Worm (Caenorhabditis elegans) whole organism, L3 larva: ENCODE measurements around the gene T19H12.15.

Experiments used
- ZK546.5 ChIP-seq: sonication (generic microtip); optimal IDR thresholded peaks from 2 replicates; lab custom pipeline; 2017; ENCODE audit warnings: missing biosample characterization, missing genetic modification characterization
- aly-2 ChIP-seq: fragments of 150-350 bp; optimal IDR thresholded peaks from 2 replicates; lab custom pipeline; 2014; ENCODE audit warnings: missing biosample characterization, missing genetic modification characterization
- ama-1 ChIP-seq: fragments of 150-350 bp; optimal IDR thresholded peaks from 2 replicates; lab custom pipeline; 2018
- ceh-16 ChIP-seq: sonication (generic microtip); optimal IDR thresholded peaks from 2 replicates; lab custom pipeline; 2017; ENCODE audit warnings: missing biosample characterization, missing genetic modification characterization
- ceh-28 ChIP-seq: fragments of 150-350 bp; optimal IDR thresholded peaks from 2 replicates; lab custom pipeline; 2014; ENCODE audit warnings: missing biosample characterization, missing genetic modification reagents, missing genetic modification characterization
- ceh-9 ChIP-seq: sonication (generic microtip); optimal IDR thresholded peaks from 2 replicates; lab custom pipeline; 2018; ENCODE audit warnings: missing biosample characterization, missing genetic modification characterization
- daf-12 ChIP-seq: fragments of 150-350 bp; optimal IDR thresholded peaks from 2 replicates; lab custom pipeline; 2014; ENCODE audit warnings: missing biosample characterization, missing genetic modification reagents, missing genetic modification characterization
- egl-5 ChIP-seq: fragments of 150-350 bp; optimal IDR thresholded peaks from 2 replicates; lab custom pipeline; 2017; ENCODE audit warnings: missing biosample characterization, missing genetic modification reagents, missing genetic modification characterization, inconsistent platforms
- elt-1 ChIP-seq: fragments of 150-350 bp; optimal IDR thresholded peaks from 2 replicates; lab custom pipeline; 2014; ENCODE audit warnings: missing biosample characterization, missing genetic modification characterization
- elt-2 ChIP-seq: sonication (generic microtip); optimal IDR thresholded peaks from 2 replicates; lab custom pipeline; 2016; ENCODE audit warnings: missing genetic modification reagents, mild to moderate bottlenecking, missing genetic modification characterization, missing compliant biosample characterization
- fkh-10 ChIP-seq: sonication (generic microtip); optimal IDR thresholded peaks from 2 replicates; lab custom pipeline; 2017; ENCODE audit warnings: missing biosample characterization, missing genetic modification reagents, missing genetic modification characterization
- fkh-2 ChIP-seq: fragments of 150-350 bp; optimal IDR thresholded peaks from 2 replicates; lab custom pipeline; 2014; ENCODE audit warnings: missing biosample characterization, missing genetic modification reagents, missing genetic modification characterization
- hmg-11 ChIP-seq: sonication (generic microtip); optimal IDR thresholded peaks from 2 replicates; lab custom pipeline; 2016; ENCODE audit warnings: missing genetic modification characterization, missing compliant biosample characterization
- lin-15B ChIP-seq: fragments of 150-350 bp; optimal IDR thresholded peaks from 2 replicates; lab custom pipeline; 2014; ENCODE audit warnings: missing biosample characterization, missing genetic modification characterization
- lin-39 ChIP-seq: fragments of 150-350 bp; optimal IDR thresholded peaks from 2 replicates; lab custom pipeline; 2018; ENCODE audit warnings: missing biosample characterization, missing genetic modification reagents, missing genetic modification characterization
- lsy-12 ChIP-seq: sonication (generic microtip); optimal IDR thresholded peaks from 2 replicates; lab custom pipeline; 2016; ENCODE audit warnings: mild to moderate bottlenecking, missing genetic modification characterization, missing compliant biosample characterization
- mdl-1 ChIP-seq: fragments of 150-350 bp; optimal IDR thresholded peaks from 2 replicates; lab custom pipeline; 2014; ENCODE audit warnings: missing biosample characterization, missing genetic modification characterization
- mml-1 ChIP-seq: fragments of 150-350 bp; sonication (generic microtip); optimal IDR thresholded peaks from 3 replicates; lab custom pipeline; 2014; ENCODE audit warnings: missing biosample characterization, missing genetic modification characterization
- nhr-11 ChIP-seq: fragments of 150-350 bp; optimal IDR thresholded peaks from 2 replicates; lab custom pipeline; 2014; ENCODE audit warnings: missing biosample characterization, missing genetic modification characterization
- nhr-12 ChIP-seq: fragments of 150-350 bp; optimal IDR thresholded peaks from 2 replicates; lab custom pipeline; 2014; ENCODE audit warnings: missing biosample characterization, missing genetic modification characterization
- nhr-23 ChIP-seq: fragments of 150-350 bp; optimal IDR thresholded peaks from 2 replicates; lab custom pipeline; 2014; ENCODE audit warnings: missing biosample characterization, missing genetic modification reagents, missing genetic modification characterization
- nhr-237 ChIP-seq: fragments of 150-350 bp; optimal IDR thresholded peaks from 2 replicates; lab custom pipeline; 2014; ENCODE audit warnings: missing biosample characterization, missing genetic modification characterization
- nhr-25 ChIP-seq: sonication (generic microtip); optimal IDR thresholded peaks from 2 replicates; lab custom pipeline; 2017; ENCODE audit warnings: missing biosample characterization, missing genetic modification characterization
- nhr-67 ChIP-seq: fragments of 150-350 bp; optimal IDR thresholded peaks from 2 replicates; lab custom pipeline; 2014; ENCODE audit warnings: missing biosample characterization, missing genetic modification characterization
- nhr-76 ChIP-seq: fragments of 150-350 bp; sonication (generic microtip); optimal IDR thresholded peaks from 5 replicates; lab custom pipeline; 2014; ENCODE audit warnings: missing biosample characterization, missing genetic modification characterization
- pha-4 ChIP-seq: fragments of 150-350 bp; optimal IDR thresholded peaks from 2 replicates; lab custom pipeline; 2014; ENCODE audit warnings: missing biosample characterization, missing genetic modification reagents, missing genetic modification characterization
- pqm-1 ChIP-seq: fragments of 150-350 bp; optimal IDR thresholded peaks from 2 replicates; lab custom pipeline; 2017; ENCODE audit warnings: missing biosample characterization, missing genetic modification characterization, inconsistent platforms
- sea-2 ChIP-seq: fragments of 150-350 bp; sonication (generic microtip); optimal IDR thresholded peaks from 4 replicates; lab custom pipeline; 2014; ENCODE audit warnings: missing biosample characterization, missing genetic modification reagents, missing genetic modification characterization
- skn-1 ChIP-seq: fragments of 150-350 bp; optimal IDR thresholded peaks from 2 replicates; lab custom pipeline; 2014; ENCODE audit warnings: missing biosample characterization, missing genetic modification characterization
- snpc-4 ChIP-seq: fragments of 150-350 bp; optimal IDR thresholded peaks from 2 replicates; lab custom pipeline; 2014; ENCODE audit warnings: missing biosample characterization, missing genetic modification characterization
- tbx-2 ChIP-seq: sonication (generic microtip); optimal IDR thresholded peaks from 2 replicates; lab custom pipeline; 2016; ENCODE audit warnings: mild to moderate bottlenecking, missing genetic modification characterization, missing compliant biosample characterization
- unc-39 ChIP-seq: sonication (generic microtip); optimal IDR thresholded peaks from 4 replicates; lab custom pipeline; 2017; ENCODE audit warnings: missing biosample characterization, missing genetic modification characterization
- unc-62 ChIP-seq: fragments of 150-350 bp; sonication (generic microtip); optimal IDR thresholded peaks from 4 replicates; lab custom pipeline; 2014; ENCODE audit warnings: missing biosample characterization, missing genetic modification reagents, missing genetic modification characterization
- zag-1 ChIP-seq: fragments of 150-350 bp; optimal IDR thresholded peaks from 2 replicates; lab custom pipeline; 2014; ENCODE audit warnings: missing biosample characterization, missing genetic modification characterization
- ztf-11 ChIP-seq: fragments of 150-350 bp; optimal IDR thresholded peaks from 2 replicates; lab custom pipeline; 2014; ENCODE audit warnings: missing biosample characterization, missing genetic modification characterization
- ztf-4 ChIP-seq: fragments of 150-350 bp; optimal IDR thresholded peaks from 2 replicates; lab custom pipeline; 2014; ENCODE audit warnings: missing biosample characterization, missing genetic modification characterization

Gene T19H12.15

ce11 chrV:4842544-4842943 lies 36.6 kb downstream of the T19H12.15 start, which contains the start of the genes cwp-2 and cwp-3:
cwp-2 (minus strand) TSS chrV:4842644.
cwp-3 (plus strand) TSS chrV:4842836.
- TF ChIP-seq zag-1 (no peak), lin-39 (tag; lab: Kevin White, UChicago) (no peak), aly-2 (no peak), fkh-2 (tag; lab: Kevin White, UChicago) (no peak), skn-1 (tag; lab: Kevin White, UChicago) (no peak), sea-2 (GFP tag; lab: Kevin White, UChicago) (no peak), elt-1 (no peak), egl-5 (tag; lab: Kevin White, UChicago) (no peak), ceh-16 (tag; lab: Kevin White, UChicago) (no peak), pha-4 (tag; lab: Kevin White, UChicago) (no peak), ztf-4 (tag; lab: Kevin White, UChicago) (no peak), ceh-9 (tag; lab: Kevin White, UChicago) (no peak), ceh-28 (tag; lab: Kevin White, UChicago) (no peak), mdl-1 (no peak), ZK546.5 (tag; lab: Kevin White, UChicago) (no peak), nhr-237 (tag; lab: Kevin White, UChicago) (no peak), snpc-4 (no peak), daf-12 (no peak), ztf-11 (tag; lab: Kevin White, UChicago) (no peak), hmg-11 (tag; lab: Kevin White, UChicago) (no peak)

ce11 chrV:4841179-4841578 lies 38.0 kb downstream of the T19H12.15 start, which contains the start of gene cwp-1:
cwp-1 (minus strand) TSS chrV:4841279.
- TF ChIP-seq pqm-1 (tag; lab: Kevin White, UChicago) = no peak
- no peak for TF ChIP-seq nhr-12 (tag; lab: Kevin White, UChicago)
- TF ChIP-seq sea-2 (GFP tag; lab: Kevin White, UChicago) = no peak
- TF ChIP-seq pha-4 (tag; lab: Kevin White, UChicago) = no peak
- no peak for TF ChIP-seq aly-2
- no peak for TF ChIP-seq lin-39 (tag; lab: Kevin White, UChicago)
- TF ChIP-seq ztf-4 (tag; lab: Kevin White, UChicago) = no peak
- no peak for TF ChIP-seq mml-1 (tag; lab: Kevin White, UChicago)
- TF ChIP-seq egl-5 (tag; lab: Kevin White, UChicago) = no peak
- TF ChIP-seq ceh-9 (tag; lab: Kevin White, UChicago) = no peak
- no peak for TF ChIP-seq elt-2 (tag; lab: Kevin White, UChicago)
- no peak for TF ChIP-seq ztf-11 (tag; lab: Kevin White, UChicago)
- no peak for TF ChIP-seq nhr-25

- no peak for TF ChIP-seq lin-15B (tag; lab: Kevin White, UChicago)
- no peak for TF ChIP-seq unc-39 (tag; lab: Kevin White, UChicago)
- no peak for TF ChIP-seq fkh-2 (tag; lab: Kevin White, UChicago)
- no peak for TF ChIP-seq nhr-67
- TF ChIP-seq pha-4 (tag; lab: Kevin White, UChicago) = no peak
- no peak for TF ChIP-seq nhr-11 (tag; lab: Kevin White, UChicago)
- TF ChIP-seq daf-12 = no peak
- TF ChIP-seq unc-62 = no peak
- TF ChIP-seq lsy-12 = no peak
- TF ChIP-seq ceh-28 (tag; lab: Kevin White, UChicago) = no peak
These were observed 39.2 kb downstream of the T19H12.15 start, which contains the start of gene nas-9 for ce11 chrV:4839913-4840312. nas-9 (minus strand) TSS chrV:4840013.

- TF ChIP-seq elt-1 (no peak), fkh-10 (GFP tag; lab: Kevin White, UChicago) (no peak), nhr-67 (no peak), ama-1 (lab: Kevin White, UChicago) (no peak), pqm-1 (tag; lab: Kevin White, UChicago) (no peak), egl-5 (tag; lab: Kevin White, UChicago) (no peak), tbx-2 (tag; lab: Kevin White, UChicago) (no peak), nhr-23 (tag; lab: Kevin White, UChicago) (no peak), ztf-4 (tag; lab: Kevin White, UChicago) (no peak), nhr-237 (tag; lab: Kevin White, UChicago) (no peak), nhr-76 (tag; lab: Kevin White, UChicago) (no peak), ceh-28 (tag; lab: Kevin White, UChicago) (no peak), zag-1 (no peak)
These were observed 44.9 kb downstream of the T19H12.15 start, which contains the start of gene C37H5.14 for ce11 chrV:4834277-4834676. C37H5.14 (minus strand) TSS chrV:4834377.
